Fruit fly (Drosophila melanogaster): ENCODE results near the gene bc10.

bc10 gene

dm6 chr3L:5609493-5609892, 44.5 kb downstream of the bc10 start (continued):
- TF ChIP-seq Oli (tag; optimal IDR thresholded peaks at IDR 0.05) (peak; percentile 22), CG11504 (tag; optimal IDR thresholded peaks at IDR 0.05) (peak; percentile 63), CG2120 (GFP tag; optimal IDR thresholded peaks at IDR 0.05) (no peak), chif (GFP tag; optimal IDR thresholded peaks at IDR 0.05) (no peak), bcd (GFP tag; optimal IDR thresholded peaks at IDR 0.05) (no peak), CG33557 (GFP tag; optimal IDR thresholded peaks at IDR 0.05) (no peak), CG11085 (GFP tag; IDR thresholded peaks at IDR 0.05) (no peak), MBD-R2 (GFP tag; IDR thresholded peaks at IDR 0.05) (no peak), crol (GFP tag; IDR thresholded peaks at IDR 0.05) (no peak), ssp (GFP tag; IDR thresholded peaks at IDR 0.05) (0 out of 2 replicates have a peak, but pooled peaks have one; percentile 10), Sin3A (optimal IDR thresholded peaks at IDR 0.05) (no peak), CG11695 (GFP tag; IDR thresholded peaks at IDR 0.05) (no peak), Xbp1 (GFP tag; optimal IDR thresholded peaks at IDR 0.05) (peak; percentile 29), pan (optimal IDR thresholded peaks at IDR 0.05) (no peak), pan (GFP tag; optimal IDR thresholded peaks at IDR 0.05 in 1 of 2, IDR thresholded peaks at IDR 0.05 in 1 of 2) (no peak), nom (GFP tag; optimal IDR thresholded peaks at IDR 0.05) (no peak), dmrt11E (tag; optimal IDR thresholded peaks at IDR 0.05) (peak; percentile 16), CG31365 (tag; optimal IDR thresholded peaks at IDR 0.05) (no peak), peb (GFP tag; IDR thresholded peaks at IDR 0.05) (no peak), CG8924 (tag; optimal IDR thresholded peaks at IDR 0.05) (no peak), Bdp1 (GFP tag; optimal IDR thresholded peaks at IDR 0.05) (no peak), fd64A (GFP tag; optimal IDR thresholded peaks at IDR 0.05) (no peak), Six4 (GFP tag; optimal IDR thresholded peaks at IDR 0.05) (no peak), CG17829 (tag; optimal IDR thresholded peaks at IDR 0.05) (peak; percentile 30), lilli (GFP tag; optimal IDR thresholded peaks at IDR 0.05) (no peak), unpg (GFP tag; optimal IDR thresholded peaks at IDR 0.05) (peak; percentile 39), CG2199 (GFP tag; IDR thresholded peaks at IDR 0.05) (no peak), CG12942 (GFP tag; optimal IDR thresholded peaks at IDR 0.05) (no peak), bab2 (GFP tag; optimal IDR thresholded peaks at IDR 0.05) (no peak), Hmx (GFP tag; optimal IDR thresholded peaks at IDR 0.05) (no peak), bsh (GFP tag; optimal IDR thresholded peaks at IDR 0.05) (peak in 1 of 2 experiments; percentile 61), Side (GFP tag; optimal IDR thresholded peaks at IDR 0.05) (no peak), CoRest (tag; optimal IDR thresholded peaks at IDR 0.05) (peak; percentile 8), NK7.1 (GFP tag; optimal IDR thresholded peaks at IDR 0.05) (no peak), CG14014 (GFP tag; IDR thresholded peaks at IDR 0.05) (0 out of 2 replicates have a peak, but pooled peaks have one; percentile 26), CG2202 (tag; optimal IDR thresholded peaks at IDR 0.05) (no peak), CG6272 (GFP tag; IDR thresholded peaks at IDR 0.05) (no peak), Med (GFP tag) (no peak), Rx (GFP tag; IDR thresholded peaks at IDR 0.05) (no peak), CG8478 (optimal IDR thresholded peaks at IDR 0.05) (no peak), ERR (GFP tag; optimal IDR thresholded peaks at IDR 0.05) (no peak), Asciz (GFP tag; optimal IDR thresholded peaks at IDR 0.05) (peak; percentile 5), CG18262 (tag; optimal IDR thresholded peaks at IDR 0.05) (peak; percentile 24), sisA (GFP tag; IDR thresholded peaks at IDR 0.05) (peak; percentile 22; the same call in 1 of the 2 replicates), gcm2 (GFP tag; optimal IDR thresholded peaks at IDR 0.05) (no peak), ranshi (GFP tag; IDR thresholded peaks at IDR 0.05) (no peak), Sox102F (GFP tag; optimal IDR thresholded peaks at IDR 0.05) (peak; percentile 50), row (GFP tag; IDR thresholded peaks at IDR 0.05) (0 out of 3 replicates have a peak, but pooled peaks have one; percentile 9), Sry-δ (GFP tag; optimal IDR thresholded peaks at IDR 0.05) (no peak), slou (GFP tag; optimal IDR thresholded peaks at IDR 0.05) (no peak), CG4424 (GFP tag; optimal IDR thresholded peaks at IDR 0.05) (peak; percentile 4), CG2712 (tag; optimal IDR thresholded peaks at IDR 0.05) (peak; percentile 56), C15 (GFP tag; IDR thresholded peaks at IDR 0.05) (no peak)
